Fruit fly (Drosophila melanogaster): Measurements from ENCODE around the gene CG7950.

Gene CG7950

dm6 chr3R:30061980-30062379, 5.3 kb downstream of the CG7950 start:
- TF ChIP-seq CTCF (optimal IDR thresholded peaks at IDR 0.05) (no peak), CG8478 (optimal IDR thresholded peaks at IDR 0.05) (no peak)

DNA sequence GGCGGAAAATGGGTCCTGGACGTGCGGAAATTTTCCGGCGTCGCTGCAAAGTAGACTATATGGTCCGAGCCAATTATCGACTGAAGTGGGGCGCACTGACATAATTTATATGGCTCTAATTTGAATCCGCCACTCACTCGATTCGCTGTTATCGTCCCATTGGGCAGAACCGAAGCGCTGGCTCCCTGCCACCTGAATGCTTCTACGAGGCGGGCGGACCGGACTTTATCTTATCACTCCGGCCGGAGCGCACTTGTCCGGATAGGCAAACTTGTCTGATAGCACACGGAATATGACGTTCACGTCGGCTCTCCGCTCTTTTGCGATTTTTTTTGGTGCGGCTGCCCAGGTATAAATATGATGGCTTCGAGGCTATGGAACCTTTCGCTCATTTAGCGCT, 5.9 kb downstream of the CG7950 start:
- TF ChIP-seq CTCF (optimal IDR thresholded peaks at IDR 0.05) (no peak), CG8478 (optimal IDR thresholded peaks at IDR 0.05) (no peak)

DNA sequence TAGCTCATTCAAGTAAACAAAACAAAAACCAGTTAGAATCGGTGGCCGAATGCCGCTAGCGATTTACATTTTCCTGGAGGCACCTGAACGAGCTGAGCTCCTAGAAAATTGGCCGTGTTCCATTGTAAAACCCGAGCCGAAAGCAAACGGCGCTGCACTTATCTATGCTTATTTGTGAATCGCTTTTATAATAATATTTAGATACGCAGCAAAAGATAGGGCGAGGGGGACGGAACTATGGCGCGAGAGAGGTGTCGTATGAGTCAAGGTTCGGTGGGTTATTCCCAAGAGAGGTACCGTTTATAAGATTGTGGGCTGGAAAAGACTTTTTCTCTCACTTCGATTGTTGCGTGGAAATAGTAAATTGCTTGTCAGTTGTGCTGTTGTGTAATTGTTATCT, 7.0 kb downstream of the CG7950 start:
- no peak for TF ChIP-seq CTCF (optimal IDR thresholded peaks at IDR 0.05)

DNA sequence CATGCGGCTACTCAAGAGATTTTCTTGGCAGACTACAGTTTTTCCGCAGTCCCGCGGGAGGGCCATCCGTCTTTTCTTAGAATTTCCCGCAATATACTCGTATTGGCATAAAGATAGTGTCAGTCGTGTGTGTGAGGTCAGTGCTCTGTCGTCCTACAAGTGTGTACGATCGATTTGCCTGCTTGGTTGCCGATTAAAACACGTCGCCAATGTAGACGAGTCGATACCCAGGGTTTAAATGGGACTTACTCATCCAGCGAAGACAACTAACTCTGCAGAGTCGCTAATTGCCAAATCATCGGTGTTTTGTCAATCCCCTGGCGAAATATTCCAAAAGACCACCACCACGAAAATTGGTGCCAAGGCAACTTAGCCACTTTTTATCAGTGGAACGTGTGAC, 9.3 kb downstream of the CG7950 start:
- TF ChIP-seq CTCF (optimal IDR thresholded peaks at IDR 0.05) (no peak), CG8478 (optimal IDR thresholded peaks at IDR 0.05) (no peak)

DNA sequence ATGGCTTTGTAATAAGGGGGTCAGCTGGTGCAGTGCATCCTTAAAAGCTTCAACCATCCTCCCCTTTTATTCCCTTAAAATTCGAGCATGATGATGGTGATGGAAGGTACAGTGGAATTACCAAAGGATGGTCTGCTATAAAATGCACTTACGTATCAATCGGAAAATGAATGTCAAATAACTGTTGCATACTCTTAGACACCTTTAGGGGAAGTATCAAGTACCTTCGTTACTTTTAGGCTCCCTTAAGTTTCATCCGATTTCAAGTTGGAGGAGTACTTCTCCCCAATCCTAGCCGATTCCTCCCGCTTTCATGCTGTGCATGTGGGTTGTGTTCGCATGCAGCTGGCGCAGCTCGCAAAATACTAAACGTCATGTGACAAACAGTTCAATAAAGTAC, 13.5 kb downstream of the CG7950 start:
- no peak for TF ChIP-seq CG8478 (optimal IDR thresholded peaks at IDR 0.05)
- TF ChIP-seq CTCF (optimal IDR thresholded peaks at IDR 0.05) = no peak

dm6 chr3R:30071827-30072226, 15.2 kb downstream of the CG7950 start:
- TF ChIP-seq CTCF (optimal IDR thresholded peaks at IDR 0.05) (no peak), CG8478 (optimal IDR thresholded peaks at IDR 0.05) (no peak)

DNA sequence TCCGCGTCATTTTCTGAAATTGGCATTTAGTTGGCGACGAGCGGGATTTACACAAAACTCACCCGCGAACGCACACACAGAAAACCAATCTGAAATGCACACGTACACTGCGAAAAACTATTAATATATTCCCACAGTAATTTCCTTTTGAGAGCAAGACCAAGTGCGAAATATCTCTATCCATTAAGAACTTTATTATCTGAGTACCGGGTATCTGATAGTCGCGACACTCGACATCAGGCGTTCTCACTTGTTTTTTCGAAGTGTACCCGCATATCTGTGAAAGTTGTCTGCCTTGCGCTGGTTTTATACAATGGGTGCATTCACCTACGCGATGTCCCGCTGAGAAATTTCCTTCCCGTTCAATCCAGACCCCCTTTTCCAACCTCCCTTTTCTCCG, 19.4 kb downstream of the CG7950 start:
- TF ChIP-seq CTCF (optimal IDR thresholded peaks at IDR 0.05) (no peak), CG8478 (optimal IDR thresholded peaks at IDR 0.05) (no peak)

- TF ChIP-seq CG8478 (optimal IDR thresholded peaks at IDR 0.05) (no peak), CTCF (optimal IDR thresholded peaks at IDR 0.05) (no peak)
Observed at dm6 chr3R:30083215-30083614, 26.6 kb downstream of the CG7950 start.

- no peak for TF ChIP-seq CTCF (optimal IDR thresholded peaks at IDR 0.05)
- no peak for TF ChIP-seq CG8478 (optimal IDR thresholded peaks at IDR 0.05)
Observed at dm6 chr3R:30084137-30084536, 27.5 kb downstream of the CG7950 start.

DNA sequence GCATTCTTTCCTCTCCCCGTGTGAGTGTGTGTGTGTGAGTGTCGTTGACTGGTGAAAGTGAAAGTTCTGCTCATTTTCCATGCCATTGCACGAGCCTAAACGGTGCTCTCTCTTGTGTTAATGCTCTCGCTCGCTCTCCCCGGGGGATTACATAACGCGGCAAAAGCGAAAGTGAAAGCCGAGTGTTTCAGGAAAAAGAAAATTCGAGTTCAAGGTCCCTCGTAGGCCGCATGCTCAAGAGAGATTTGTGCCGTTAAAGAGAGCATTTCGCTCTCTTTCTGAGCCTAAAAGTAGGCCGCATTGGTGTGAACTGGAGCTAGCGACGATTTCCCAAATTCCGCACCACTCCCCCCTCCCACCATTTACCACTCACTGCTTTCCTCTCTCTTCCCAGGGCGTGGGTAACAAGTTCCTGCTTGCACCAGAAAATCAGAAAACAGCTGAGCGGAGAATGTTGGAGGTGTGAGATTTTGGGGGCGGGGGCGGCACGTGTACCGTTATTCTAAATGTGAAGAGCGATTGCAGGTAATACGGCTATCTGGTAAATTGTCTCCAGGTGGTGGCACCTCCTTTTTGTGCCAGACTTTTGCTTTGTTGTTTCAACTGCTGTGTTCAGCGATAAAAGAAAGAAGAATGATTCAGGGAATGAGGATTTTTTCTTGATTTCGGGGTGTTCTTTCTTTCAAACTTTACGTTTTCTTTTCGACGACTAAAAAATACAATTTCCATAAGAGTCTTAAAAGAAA, 33.8 kb downstream of the CG7950 start:
- TF ChIP-seq CTCF (optimal IDR thresholded peaks at IDR 0.05) (no peak), CG8478 (optimal IDR thresholded peaks at IDR 0.05) (no peak)

DNA sequence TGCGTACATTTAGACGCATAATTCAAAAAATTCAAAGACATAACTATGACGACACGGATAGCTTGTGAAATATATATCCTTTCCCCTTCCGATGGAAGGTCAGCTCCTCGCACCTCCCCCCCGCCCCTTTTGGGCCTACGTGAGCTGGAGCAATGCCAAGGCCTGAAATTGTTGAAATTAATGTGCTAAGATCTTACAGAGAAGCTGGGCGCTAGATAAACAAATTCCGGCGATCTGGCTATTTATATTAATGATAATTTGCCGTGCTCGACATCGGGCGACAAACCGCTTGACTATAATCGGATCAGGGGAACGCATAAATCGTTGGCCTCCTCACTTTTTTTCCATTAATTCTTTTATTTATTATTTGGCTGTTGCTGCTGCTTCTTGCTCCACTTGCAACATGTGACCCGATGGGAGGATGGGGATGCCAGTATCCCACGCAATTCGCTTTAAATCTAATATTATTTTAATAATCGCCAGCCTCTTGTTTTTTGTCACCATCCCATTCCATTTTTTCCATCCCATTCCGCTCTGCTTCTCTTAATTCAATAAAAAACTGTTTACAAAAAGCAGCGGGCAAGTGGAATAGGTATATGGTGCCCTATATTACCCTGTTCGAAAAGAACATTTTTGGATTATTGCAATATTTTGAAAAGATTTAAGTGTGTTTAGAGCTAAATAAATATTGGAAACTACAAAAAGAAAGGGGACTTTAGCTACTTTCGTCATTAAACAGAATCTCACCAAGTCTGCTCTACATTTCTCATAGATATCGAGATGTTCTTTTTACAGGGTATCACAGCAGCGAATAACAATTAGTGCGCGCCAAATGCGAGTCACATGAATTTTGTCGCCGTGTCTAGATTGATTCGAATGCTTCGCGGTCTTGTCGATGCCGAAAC, 35.4 kb downstream of the CG7950 start:
- TF ChIP-seq CG8478 (optimal IDR thresholded peaks at IDR 0.05) (no peak), CTCF (optimal IDR thresholded peaks at IDR 0.05) (no peak)

dm6 chr3R:30092700-30093044, 36.0 kb downstream of the CG7950 start:
- TF ChIP-seq CTCF (optimal IDR thresholded peaks at IDR 0.05) (no peak), CG8478 (optimal IDR thresholded peaks at IDR 0.05) (no peak)

dm6 chr3R:30095381-30095780, 38.7 kb downstream of the CG7950 start:
- TF ChIP-seq CTCF (optimal IDR thresholded peaks at IDR 0.05) (no peak), CG8478 (optimal IDR thresholded peaks at IDR 0.05) (no peak)

DNA sequence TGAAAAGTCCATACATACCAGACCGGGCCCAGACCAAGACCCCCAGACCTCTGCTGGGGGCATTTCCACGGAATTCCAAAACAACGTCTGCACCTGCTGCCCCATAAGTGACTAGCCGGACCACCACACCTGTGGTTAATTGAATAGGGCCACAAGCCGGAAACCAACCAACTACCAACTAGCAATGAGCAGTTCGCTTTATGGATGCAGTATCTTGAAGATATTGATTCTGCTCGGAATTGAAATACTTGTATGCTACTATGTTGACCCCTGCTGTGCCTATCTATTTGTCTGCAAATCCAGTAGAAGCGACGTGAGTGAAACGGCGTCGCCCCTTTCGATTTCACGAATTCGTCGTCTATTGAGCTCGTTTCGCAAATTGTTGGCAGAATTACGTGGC, 39.2 kb downstream of the CG7950 start:
- TF ChIP-seq CG8478 (optimal IDR thresholded peaks at IDR 0.05) (no peak), CTCF (optimal IDR thresholded peaks at IDR 0.05) (no peak)

- TF ChIP-seq CG8478 (optimal IDR thresholded peaks at IDR 0.05) = no peak
- TF ChIP-seq CTCF (optimal IDR thresholded peaks at IDR 0.05) = no peak
Observed at dm6 chr3R:30098229-30098628, 41.6 kb downstream of the CG7950 start.

DNA sequence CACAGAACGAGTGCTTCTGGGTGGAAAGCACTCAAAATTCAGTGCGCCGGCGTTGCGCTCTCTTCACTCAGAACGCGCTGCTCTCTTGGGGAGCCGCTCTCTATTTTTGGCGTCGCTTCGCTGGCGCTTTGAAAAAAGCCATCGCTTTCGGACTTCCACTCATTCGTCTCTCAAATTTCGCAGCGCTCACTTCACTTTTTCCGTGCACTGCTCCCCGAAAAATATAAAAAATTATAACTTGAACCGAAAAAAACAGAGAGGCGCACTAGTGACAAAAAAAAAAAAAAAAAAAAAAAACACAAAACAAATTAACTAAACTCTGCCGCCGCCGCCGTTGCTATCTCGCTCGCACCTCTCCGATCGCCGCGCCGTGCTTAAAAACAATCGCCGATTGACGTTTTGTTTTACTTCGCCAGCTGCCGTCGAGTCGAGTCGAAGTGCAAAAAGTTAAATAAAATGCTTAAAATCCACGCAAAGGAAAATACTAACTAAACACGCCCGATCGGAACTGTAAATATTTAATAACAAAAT, 42.7 kb downstream of the CG7950 start:
- TF ChIP-seq CG8478 (optimal IDR thresholded peaks at IDR 0.05) (no peak), CTCF (optimal IDR thresholded peaks at IDR 0.05) (no peak)
